Fruit fly (Drosophila melanogaster): ENCODE measurements around the gene Elp1.

Gene Elp1

DNA sequence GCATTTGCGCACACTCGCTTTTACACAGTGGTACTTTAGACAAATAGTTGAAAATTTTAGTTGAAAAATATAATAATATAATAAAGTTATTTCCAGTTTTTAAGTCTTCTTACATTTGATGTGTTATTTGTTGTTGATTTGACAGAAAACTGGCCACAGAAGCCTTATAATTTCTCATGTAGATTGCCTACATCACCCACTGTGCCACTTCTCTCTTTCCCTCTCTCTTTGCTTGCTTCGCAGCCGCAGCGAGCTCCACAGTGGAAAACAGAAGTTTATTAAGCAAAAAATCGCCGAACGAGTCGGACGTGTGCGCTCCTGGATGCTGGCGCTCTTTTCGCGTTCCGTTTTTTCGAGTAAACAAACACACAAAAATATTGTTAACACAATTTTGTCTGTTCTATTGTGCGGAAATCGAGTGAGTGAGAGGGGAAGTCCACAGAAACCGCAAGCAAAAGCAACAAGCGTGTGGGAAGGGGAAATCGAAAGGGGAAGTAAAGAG, 5.2 kb downstream of the Elp1 start, which contains the start of gene CG42327 (continued):
- TF ChIP-seq nau (GFP tag; optimal IDR thresholded peaks at IDR 0.05) (peak; percentile 91), ac (GFP tag; optimal IDR thresholded peaks at IDR 0.05) (peak; percentile 90), CG17802 (tag; optimal IDR thresholded peaks at IDR 0.05) (peak; percentile 79), CG5180 (GFP tag; optimal IDR thresholded peaks at IDR 0.05) (peak; percentile 75), CG7556 (GFP tag; optimal IDR thresholded peaks at IDR 0.05) (peak; percentile 95), CG10565 (GFP tag; optimal IDR thresholded peaks at IDR 0.05) (peak; percentile 75), tap (tag; optimal IDR thresholded peaks at IDR 0.05) (peak; percentile 93), Sry-β (GFP tag; optimal IDR thresholded peaks at IDR 0.05) (peak; percentile 66), CG15269 (tag; optimal IDR thresholded peaks at IDR 0.05) (peak; percentile 94), CG6689 (GFP tag; IDR thresholded peaks at IDR 0.05) (peak; percentile 96), Doc2 (GFP tag; IDR thresholded peaks at IDR 0.05) (peak; percentile 85), rib (GFP tag; IDR thresholded peaks at IDR 0.05) (peak; percentile 66; the same call in 1 of the 2 replicates), CG15601 (tag; optimal IDR thresholded peaks at IDR 0.05) (peak; percentile 92), CG11723 (GFP tag; optimal IDR thresholded peaks at IDR 0.05) (peak; percentile 86), CG5953 (GFP tag; IDR thresholded peaks at IDR 0.05) (peak; percentile 98), CG15011 (GFP tag; optimal IDR thresholded peaks at IDR 0.05) (peak; percentile 80), jing (GFP tag; optimal IDR thresholded peaks at IDR 0.05) (peak; percentile 88), tup (GFP tag; optimal IDR thresholded peaks at IDR 0.05) (peak; percentile 83), CG8388 (GFP tag; optimal IDR thresholded peaks at IDR 0.05) (peak; percentile 97), Nf-YC (tag; optimal IDR thresholded peaks at IDR 0.05) (peak; percentile 75), toy (GFP tag; IDR thresholded peaks at IDR 0.05) (peak; percentile 80), sqz (GFP tag; optimal IDR thresholded peaks at IDR 0.05) (peak; percentile 86), zen2 (GFP tag; IDR thresholded peaks at IDR 0.05; ENCODE audit: partially characterized antibody) (no peak), CG6791 (GFP tag; IDR thresholded peaks at IDR 0.05; ENCODE audit: partially characterized antibody) (peak; percentile 48; the same call in 1 of the 3 replicates), Bdp1 (GFP tag; optimal IDR thresholded peaks at IDR 0.05) (peak; percentile 83), CG7963 (GFP tag; IDR thresholded peaks at IDR 0.05; ENCODE audit: partially characterized antibody) (no peak), CG10321 (GFP tag; IDR thresholded peaks at IDR 0.05) (peak; percentile 76; the same call in 1 of the 2 replicates), tll (GFP tag; optimal IDR thresholded peaks at IDR 0.05) (no peak), CG16813 (GFP tag; IDR thresholded peaks at IDR 0.05; ENCODE audit: partially characterized antibody) (0 out of 3 replicates have a peak, but pooled peaks have one; percentile 23), ab (GFP tag; optimal IDR thresholded peaks at IDR 0.05) (no peak), CG9797 (GFP tag; optimal IDR thresholded peaks at IDR 0.05) (peak; percentile 31), gcm (GFP tag; optimal IDR thresholded peaks at IDR 0.05) (peak; percentile 96), Lpt (GFP tag; optimal IDR thresholded peaks at IDR 0.05) (no peak), ken (GFP tag; IDR thresholded peaks at IDR 0.05) (peak; percentile 97), CG34376 (GFP tag; optimal IDR thresholded peaks at IDR 0.05) (peak; percentile 77), CG2129 (GFP tag; IDR thresholded peaks at IDR 0.05; ENCODE audit: partially characterized antibody) (no peak), gt (GFP tag; IDR thresholded peaks at IDR 0.05) (peak; percentile 86), zfh1 (GFP tag; IDR thresholded peaks at IDR 0.05) (peak; percentile 98), dpn (GFP tag; optimal IDR thresholded peaks at IDR 0.05) (peak; percentile 73 to 94), H2.0 (GFP tag; IDR thresholded peaks at IDR 0.05) (peak; percentile 93), CG42726 (GFP tag; IDR thresholded peaks at IDR 0.05; ENCODE audit: partially characterized antibody) (no peak; the same call in 1 of the 2 replicates), amos (GFP tag; IDR thresholded peaks at IDR 0.05; ENCODE audit: partially characterized antibody) (peak; percentile 32; the same call in 1 of the 2 replicates), CG18764 (GFP tag; optimal IDR thresholded peaks at IDR 0.05) (peak; percentile 90), Bgb (GFP tag; IDR thresholded peaks at IDR 0.05; ENCODE audit: partially characterized antibody) (peak; percentile 50), pb (GFP tag; optimal IDR thresholded peaks at IDR 0.05) (peak; percentile 67), D19B (GFP tag; optimal IDR thresholded peaks at IDR 0.05) (peak; percentile 68), CG10274 (GFP tag; optimal IDR thresholded peaks at IDR 0.05) (peak; percentile 70), Ets65A (GFP tag) (peak; percentile 89), Nf-YB (GFP tag; optimal IDR thresholded peaks at IDR 0.05) (peak; percentile 80)
